Fruit fly (Drosophila melanogaster) whole organism, embryonic: ENCODE results near the gene Glut3.
A peak's percentile ranks its signal among the peaks of the same experiment; 100 is the strongest.

Source experiments
- Asciz ChIP-seq: fragments of 200-800 bp; sonication (Bioruptor generic); optimal IDR thresholded peaks from 2 replicates; lab custom pipeline; 2017; ENCODE audit warnings: missing biosample characterization, mild to moderate bottlenecking, missing genetic modification characterization, missing genetic modification reagents
- Awh ChIP-seq: fragments of 200-800 bp; sonication (Bioruptor generic); IDR thresholded peaks from 2 replicates; pipeline ENCODE4, ENCODE4 v1.3.6; 2022; ENCODE audit warnings: missing biosample characterization, missing genetic modification characterization
- Bteb2 ChIP-seq: fragments of 200-800 bp; sonication (Bioruptor generic); optimal IDR thresholded peaks from 2 replicates; lab custom pipeline; 2016; ENCODE audit warnings: missing biosample characterization, missing genetic modification characterization
- CG10274 ChIP-seq: fragments of 200-800 bp; sonication (Bioruptor generic); optimal IDR thresholded peaks from 3 replicates; lab custom pipeline; 2017; ENCODE audit warnings: missing biosample characterization, mild to moderate bottlenecking, missing genetic modification characterization
- CG11398 ChIP-seq: fragments of 200-800 bp; sonication (Bioruptor generic); optimal IDR thresholded peaks from 2 replicates; lab custom pipeline; 2016; ENCODE audit warnings: missing biosample characterization, missing genetic modification characterization
- CG14860 ChIP-seq: fragments of 200-800 bp; sonication (Bioruptor generic); IDR thresholded peaks from 3 replicates; pipeline ENCODE4 v1.3.6; 2022; ENCODE audit warnings: missing biosample characterization, missing genetic modification characterization; ENCODE audit not compliant: partially characterized antibody
- CG15696 ChIP-seq: fragments of 200-800 bp; sonication (Bioruptor generic); optimal IDR thresholded peaks from 2 replicates; lab custom pipeline; 2019; ENCODE audit warnings: missing biosample characterization, mild to moderate bottlenecking, missing genetic modification characterization, moderate library complexity
- CG3995 ChIP-seq: fragments of 200-800 bp; sonication (Bioruptor generic); optimal IDR thresholded peaks from 3 replicates; lab custom pipeline; 2016; ENCODE audit warnings: missing biosample characterization, missing genetic modification characterization
- CG4404 ChIP-seq: fragments of 200-800 bp; sonication (Bioruptor generic); IDR thresholded peaks from 2 replicates; pipeline ENCODE4 v1.3.6; 2022; ENCODE audit warnings: missing biosample characterization, missing genetic modification characterization
- CG4617 ChIP-seq: fragments of 200-800 bp; sonication (Bioruptor generic); optimal IDR thresholded peaks from 3 replicates; lab custom pipeline; 2016; ENCODE audit warnings: missing biosample characterization, missing genetic modification characterization, borderline replicate concordance
- CG6765 ChIP-seq: fragments of 200-800 bp; sonication (Bioruptor generic); optimal IDR thresholded peaks from 3 replicates; lab custom pipeline; 2017; ENCODE audit warnings: missing biosample characterization, mild to moderate bottlenecking, missing genetic modification characterization
- CG6854 ChIP-seq: fragments of 200-800 bp; sonication (Bioruptor generic); optimal IDR thresholded peaks from 3 replicates; lab custom pipeline; 2017; ENCODE audit warnings: missing biosample characterization, mild to moderate bottlenecking, missing genetic modification characterization
- CG7839 ChIP-seq: fragments of 200-800 bp; sonication (Bioruptor generic); optimal IDR thresholded peaks from 3 replicates; lab custom pipeline; 2018; ENCODE audit warnings: missing biosample characterization, mild to moderate bottlenecking, missing genetic modification characterization, moderate library complexity
- CG8478 ChIP-seq: fragments of >200 bp; optimal IDR thresholded peaks from 2 replicates; lab custom pipeline; 2018
- CG8765 ChIP-seq: fragments of 200-800 bp; sonication (Bioruptor generic); IDR thresholded peaks from 2 replicates; pipeline ENCODE4 v1.3.6; 2022; ENCODE audit warnings: missing biosample characterization, missing genetic modification characterization
- CHES-1-like ChIP-seq: fragments of 200-800 bp; sonication (Bioruptor generic); optimal IDR thresholded peaks from 2 replicates; lab custom pipeline; 2016; ENCODE audit warnings: missing biosample characterization, missing genetic modification characterization
- CTCF ChIP-seq: fragments of 200-800 bp; sonication (Bioruptor generic); optimal IDR thresholded peaks from 2 replicates; lab custom pipeline; 2017; ENCODE audit warnings: missing biosample characterization, mild to moderate bottlenecking, missing genetic modification characterization, moderate library complexity
- CoRest ChIP-seq: fragments of 200-800 bp; sonication (Bioruptor generic); optimal IDR thresholded peaks from 3 replicates; lab custom pipeline; 2018; ENCODE audit warnings: missing biosample characterization, mild to moderate bottlenecking, missing genetic modification characterization, moderate library complexity
- D19B ChIP-seq: fragments of 200-800 bp; sonication (Bioruptor generic); optimal IDR thresholded peaks from 2 replicates; lab custom pipeline; 2017; ENCODE audit warnings: missing biosample characterization, mild to moderate bottlenecking, missing genetic modification characterization
- Eip74EF ChIP-seq, 2 experiments: fragments of 200-800 bp in 1 of 2; fragments of >200 bp in 1 of 2; sonication (Bioruptor generic) in 1 of 2; optimal IDR thresholded peaks; 2 replicates each; lab custom pipeline; 2017 to 2019; ENCODE audit warnings: missing biosample characterization in 2 of 2, missing genetic modification characterization in 2 of 2, mild to moderate bottlenecking in 1 of 2, moderate library complexity in 1 of 2
- Elba2 ChIP-seq: fragments of 200-800 bp; sonication (Bioruptor generic); optimal IDR thresholded peaks from 3 replicates; lab custom pipeline; 2016; ENCODE audit warnings: missing biosample characterization, missing genetic modification characterization
- Lim3 ChIP-seq: fragments of 200-800 bp; sonication (Bioruptor generic); IDR thresholded peaks from 2 replicates; pipeline ENCODE4 v1.3.6; 2022; ENCODE audit warnings: missing biosample characterization, missing genetic modification characterization
- Myb ChIP-seq: fragments of 200-800 bp; sonication (Bioruptor generic); optimal IDR thresholded peaks from 2 replicates; lab custom pipeline; 2016; ENCODE audit warnings: missing biosample characterization, missing genetic modification characterization
- NK7.1 ChIP-seq: fragments of 200-800 bp; sonication (Bioruptor generic); optimal IDR thresholded peaks from 3 replicates; lab custom pipeline; 2016; ENCODE audit warnings: missing biosample characterization, missing genetic modification characterization
- Oli ChIP-seq: fragments of 200-800 bp; sonication (Bioruptor generic); optimal IDR thresholded peaks from 2 replicates; lab custom pipeline; 2018; ENCODE audit warnings: missing biosample characterization, mild to moderate bottlenecking, missing genetic modification characterization, moderate library complexity
- Ptx1 ChIP-seq: fragments of 200-800 bp; sonication (Bioruptor generic); IDR thresholded peaks from 2 replicates; pipeline ENCODE4 v1.3.6; 2022; ENCODE audit warnings: missing biosample characterization, missing genetic modification characterization
- Rfx ChIP-seq: fragments of 200-800 bp; sonication (Bioruptor generic); IDR thresholded peaks from 2 replicates; pipeline ENCODE4 v1.3.6; 2022; ENCODE audit warnings: missing biosample characterization, missing genetic modification characterization
- Side ChIP-seq: fragments of 200-800 bp; sonication (Bioruptor generic); optimal IDR thresholded peaks from 2 replicates; lab custom pipeline; 2016; ENCODE audit warnings: missing biosample characterization, missing genetic modification characterization
- Sox102F ChIP-seq: fragments of 200-800 bp; sonication (Bioruptor generic); optimal IDR thresholded peaks from 2 replicates; lab custom pipeline; 2018; ENCODE audit warnings: missing biosample characterization, mild to moderate bottlenecking, missing genetic modification characterization, moderate library complexity
- ac ChIP-seq: fragments of 200-800 bp; sonication (Bioruptor generic); optimal IDR thresholded peaks from 3 replicates; lab custom pipeline; 2017; ENCODE audit warnings: missing biosample characterization, mild to moderate bottlenecking, missing genetic modification characterization
- az2 ChIP-seq: fragments of 200-800 bp; sonication (Bioruptor generic); optimal IDR thresholded peaks from 3 replicates; lab custom pipeline; 2016; ENCODE audit warnings: missing biosample characterization, missing genetic modification characterization
- croc ChIP-seq: fragments of 200-800 bp; sonication (Bioruptor generic); conservative IDR thresholded peaks from 3 replicates; pipeline ENCODE4 v1.3.6; 2022; ENCODE audit warnings: missing biosample characterization, missing genetic modification characterization
- esg ChIP-seq: fragments of 200-800 bp; sonication (Bioruptor generic); conservative IDR thresholded peaks from 2 replicates; pipeline ENCODE4 v1.3.6; 2022; ENCODE audit warnings: missing biosample characterization, missing genetic modification characterization
- fu2 ChIP-seq: fragments of 200-800 bp; sonication (Bioruptor generic); optimal IDR thresholded peaks from 2 replicates; lab custom pipeline; 2016; ENCODE audit warnings: missing biosample characterization, missing genetic modification characterization
- gcm ChIP-seq: fragments of 200-800 bp; sonication (Bioruptor generic); optimal IDR thresholded peaks from 2 replicates; lab custom pipeline; 2019; ENCODE audit warnings: missing biosample characterization, mild to moderate bottlenecking, missing genetic modification characterization, moderate library complexity
- gem ChIP-seq: fragments of 200-800 bp; sonication (Bioruptor generic); optimal IDR thresholded peaks from 2 replicates; lab custom pipeline; 2019; ENCODE audit warnings: missing biosample characterization, mild to moderate bottlenecking, missing genetic modification characterization, moderate library complexity
- h ChIP-seq: fragments of >200 bp; optimal IDR thresholded peaks from 2 replicates; lab custom pipeline; 2017
- ken ChIP-seq: fragments of 200-800 bp; sonication (Bioruptor generic); IDR thresholded peaks from 3 replicates; pipeline ENCODE4 v1.3.6; 2022; ENCODE audit warnings: missing biosample characterization, missing genetic modification characterization
- lov ChIP-seq, 2 experiments: fragments of 200-800 bp in 1 of 2; fragments of >200 bp in 1 of 2; sonication (Bioruptor generic) in 1 of 2; IDR thresholded peaks in 1 of 2; optimal IDR thresholded peaks in 1 of 2; 2 replicates in 1 of 2; 3 replicates in 1 of 2; pipeline versions ENCODE4 v1.3.6 to Lab custom; 2017 to 2022; ENCODE audit warnings: missing biosample characterization in 1 of 2, missing genetic modification characterization in 1 of 2
- oc ChIP-seq: fragments of 200-800 bp; sonication (Bioruptor generic); optimal IDR thresholded peaks from 2 replicates; lab custom pipeline; 2018; ENCODE audit warnings: missing biosample characterization, mild to moderate bottlenecking, missing genetic modification characterization, moderate library complexity
- pfk ChIP-seq: fragments of 200-800 bp; sonication (Bioruptor generic); optimal IDR thresholded peaks from 2 replicates; lab custom pipeline; 2018; ENCODE audit warnings: missing biosample characterization, mild to moderate bottlenecking, missing genetic modification characterization, moderate library complexity
- pho ChIP-seq: fragments of 200-800 bp; sonication (Bioruptor generic); optimal IDR thresholded peaks from 2 replicates; lab custom pipeline; 2016; ENCODE audit warnings: missing biosample characterization, missing genetic modification characterization
- ranshi ChIP-seq: fragments of 200-800 bp; sonication (Bioruptor generic); IDR thresholded peaks from 2 replicates; pipeline ENCODE4 v1.3.6; 2022; ENCODE audit warnings: missing biosample characterization, missing genetic modification characterization
- sc ChIP-seq, 3 experiments: fragments of >200 bp in 2 of 3; fragments of 200-800 bp in 1 of 3; sonication (Bioruptor generic) in 1 of 3; optimal IDR thresholded peaks; 2 replicates in 2 of 3; 3 replicates in 1 of 3; lab custom pipeline; 2017; ENCODE audit warnings: mild to moderate bottlenecking in 1 of 3, missing biosample characterization in 1 of 3, missing genetic modification characterization in 1 of 3, missing genetic modification reagents in 1 of 3
- sim ChIP-seq: fragments of 200-800 bp; sonication (Bioruptor generic); IDR thresholded peaks from 2 replicates; pipeline ENCODE4 v1.3.6; 2022; ENCODE audit warnings: missing biosample characterization, missing genetic modification characterization
- so ChIP-seq: fragments of 200-800 bp; sonication (Bioruptor generic); IDR thresholded peaks from 3 replicates; pipeline ENCODE4 v1.3.6; 2022; ENCODE audit warnings: missing biosample characterization, missing genetic modification characterization
- tin ChIP-seq: fragments of 200-800 bp; sonication (Bioruptor generic); optimal IDR thresholded peaks from 3 replicates; lab custom pipeline; 2016; ENCODE audit warnings: missing biosample characterization, missing genetic modification characterization
- ttk ChIP-seq: fragments of 200-800 bp; sonication (Bioruptor generic); IDR thresholded peaks from 2 replicates; pipeline ENCODE4 v2.1.2; 2022; ENCODE audit warnings: missing biosample characterization, missing genetic modification characterization
- vvl ChIP-seq: fragments of 200-800 bp; sonication (Bioruptor generic); IDR thresholded peaks from 2 replicates; pipeline ENCODE4 v1.3.6; 2022; ENCODE audit warnings: missing biosample characterization, missing genetic modification characterization
- z ChIP-seq: fragments of 200-800 bp; sonication (Bioruptor generic); IDR thresholded peaks from 3 replicates; pipeline ENCODE4 v1.3.6; 2022; ENCODE audit warnings: missing biosample characterization, missing genetic modification characterization

Glut3 gene

DNA sequence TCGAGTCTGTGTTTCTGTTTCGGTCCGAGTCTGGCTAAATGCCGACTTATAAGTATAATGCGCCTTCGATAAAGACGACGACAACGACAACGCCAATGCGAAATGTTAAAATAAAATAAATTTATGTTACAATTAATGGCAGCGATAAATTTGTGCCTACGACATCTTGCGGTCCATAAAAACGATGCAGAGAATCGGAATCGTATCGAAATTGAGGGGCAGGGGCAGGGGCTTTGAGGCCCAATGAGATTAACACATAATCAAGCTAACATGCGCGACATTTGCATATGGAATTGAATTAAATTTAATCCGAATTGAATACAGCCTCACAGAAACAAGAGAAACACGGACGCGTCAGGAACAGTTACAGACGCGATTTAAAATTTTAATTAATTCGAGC is 12.2 kb downstream of the Glut3 start (continued):
- TF ChIP-seq az2 (no peak), CG8478 (lab: Kevin White, UChicago) (no peak), vvl (GFP tag; lab: Robert Waterston, UW) (peak; percentile 63), pho (GFP tag; lab: Kevin White, UChicago) (no peak), Awh (peak; percentile 73), esg (GFP tag; lab: Robert Waterston, UW) (no peak), Sox102F (no peak)

DNA sequence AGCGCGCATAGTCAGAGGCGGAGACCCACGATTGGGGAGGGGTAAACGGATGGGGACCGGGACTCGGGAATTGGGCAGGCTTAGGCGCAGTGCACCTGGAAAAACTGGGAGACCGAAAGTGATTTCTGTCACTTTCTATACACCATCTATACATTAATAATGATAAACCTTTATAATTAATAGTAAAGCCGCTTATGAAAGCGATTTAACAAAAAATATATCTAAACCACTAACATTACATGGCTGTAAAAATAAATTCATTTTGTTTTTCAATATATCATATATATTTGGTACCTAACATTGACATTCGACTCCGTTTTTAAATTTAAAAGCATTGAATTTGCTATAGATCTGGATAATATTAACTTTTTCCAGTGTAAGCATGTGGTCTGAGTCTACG is 12.9 kb downstream of the Glut3 start:
- TF ChIP-seq Elba2 (GFP tag; lab: Kevin White, UChicago) (no peak), CG15696 (tag; lab: Kevin White, UChicago) (peak; percentile 49), Oli (tag; lab: Kevin White, UChicago) (peak; percentile 19), oc (tag; lab: Kevin White, UChicago) (no peak), D19B (GFP tag; lab: Kevin White, UChicago) (no peak), h (no peak), CG10274 (GFP tag; lab: Kevin White, UChicago) (no peak), CG8765 (GFP tag; lab: Robert Waterston, UW) (no peak), CG8478 (lab: Kevin White, UChicago) (no peak), CG4617 (GFP tag; lab: Kevin White, UChicago) (no peak), ac (GFP tag; lab: Kevin White, UChicago) (no peak), Lim3 (GFP tag; lab: Robert Waterston, UW) (no peak), CG4404 (GFP tag; lab: Robert Waterston, UW) (no peak), Rfx (no peak), sc (optimal IDR thresholded peaks at IDR 0.05; lab: Kevin White, UChicago) (no peak), sc (GFP tag; optimal IDR thresholded peaks at IDR 0.05; lab: Kevin White, UChicago) (peak; percentile 8), ttk (GFP tag; lab: Robert Waterston, UW) (no peak), ranshi (GFP tag; lab: Robert Waterston, UW) (no peak), Eip74EF (GFP tag; optimal IDR thresholded peaks at IDR 0.05; lab: Kevin White, UChicago) (peak in 1 of 2 experiments; percentile 12), gem (tag; lab: Kevin White, UChicago) (peak; percentile 74), CG11398 (GFP tag; lab: Kevin White, UChicago) (no peak), NK7.1 (GFP tag; lab: Kevin White, UChicago) (no peak), fu2 (GFP tag; lab: Kevin White, UChicago) (no peak), pfk (no peak), Asciz (peak; percentile 22), croc (GFP tag; lab: Robert Waterston, UW) (peak; percentile 39; the same call in 1 of the 3 replicates), z (GFP tag; lab: Robert Waterston, UW) (no peak), CTCF (GFP tag; lab: Kevin White, UChicago) (no peak), so (GFP tag; lab: Robert Waterston, UW) (no peak), CHES-1-like (GFP tag; lab: Kevin White, UChicago) (no peak), CG6854 (GFP tag; lab: Kevin White, UChicago) (no peak), tin (peak; percentile 16), CoRest (tag; lab: Kevin White, UChicago) (peak; percentile 28), lov (optimal IDR thresholded peaks at IDR 0.05; lab: Kevin White, UChicago) (no peak), lov (GFP tag; IDR thresholded peaks at IDR 0.05; lab: Robert Waterston, UW) (no peak), CG3995 (GFP tag; lab: Kevin White, UChicago) (no peak), sim (no peak), Side (GFP tag; lab: Kevin White, UChicago) (no peak), Ptx1 (GFP tag; lab: Robert Waterston, UW) (peak; percentile 38; the same call in 1 of the 2 replicates), ken (GFP tag; lab: Robert Waterston, UW) (no peak), CG6765 (GFP tag; lab: Kevin White, UChicago) (no peak), gcm (peak; percentile 33), Bteb2 (GFP tag; lab: Kevin White, UChicago) (no peak), CG7839 (tag; lab: Kevin White, UChicago) (peak; percentile 59), az2 (no peak), CG14860 (no peak), Myb (GFP tag; lab: Kevin White, UChicago) (no peak)
